Worm (Caenorhabditis elegans): ENCODE measurements around the gene tag-18.

The tag-18 gene

ce11 chrX:3742223-3742622 is 8.4 kb upstream of the tag-18 start, which contains the start of gene fkh-2:
Gene fkh-2, minus strand, starts transcription at chrX:3742323.
- TF ChIP-seq xbp-1 (tag; optimal IDR thresholded peaks at IDR 0.05), result no peak
- TF ChIP-seq irx-1 (tag; optimal IDR thresholded peaks at IDR 0.05), result no peak
- TF ChIP-seq lin-39 (tag; optimal IDR thresholded peaks at IDR 0.05), result no peak
- TF ChIP-seq hpl-2 (GFP tag; optimal IDR thresholded peaks at IDR 0.05), result no peak
- TF ChIP-seq dpl-1 (GFP tag; optimal IDR thresholded peaks at IDR 0.05), result no peak
- TF ChIP-seq jun-1 (tag; optimal IDR thresholded peaks at IDR 0.05), result no peak
- TF ChIP-seq ztf-4 (tag; optimal IDR thresholded peaks at IDR 0.05), result no peak
- no peak for TF ChIP-seq aly-2 (tag; optimal IDR thresholded peaks at IDR 0.05)
- TF ChIP-seq mep-1 (tag; optimal IDR thresholded peaks at IDR 0.05), result no peak
- TF ChIP-seq snu-23 (GFP tag; optimal IDR thresholded peaks at IDR 0.05), result no peak
- TF ChIP-seq tlp-1 (tag; optimal IDR thresholded peaks at IDR 0.05), result no peak
- TF ChIP-seq lin-35 (GFP tag; optimal IDR thresholded peaks at IDR 0.05), result no peak
- TF ChIP-seq ets-5 (GFP tag; IDR thresholded peaks at IDR 0.05), result no peak
- TF ChIP-seq C16A3.4 (tag; optimal IDR thresholded peaks at IDR 0.05), result no peak
- no peak for TF ChIP-seq C04F5.9 (tag; optimal IDR thresholded peaks at IDR 0.05)
- TF ChIP-seq mdl-1 (tag; optimal IDR thresholded peaks at IDR 0.05), result no peak

ce11 chrX:3738617-3739016 is 4.8 kb upstream of the tag-18 start:
- no peak for TF ChIP-seq efl-3 (GFP tag; optimal IDR thresholded peaks at IDR 0.05)
- no peak for TF ChIP-seq nhr-20 (tag; optimal IDR thresholded peaks at IDR 0.05)
- TF ChIP-seq ceh-8 (GFP tag; optimal IDR thresholded peaks at IDR 0.05), result no peak
- no peak for TF ChIP-seq mab-9 (GFP tag; IDR thresholded peaks at IDR 0.05)
- no peak for TF ChIP-seq aly-2 (tag; optimal IDR thresholded peaks at IDR 0.05)
- no peak for TF ChIP-seq irx-1 (tag; optimal IDR thresholded peaks at IDR 0.05)
- no peak for TF ChIP-seq mep-1 (tag; optimal IDR thresholded peaks at IDR 0.05)
- no peak for TF ChIP-seq sox-4 (tag; optimal IDR thresholded peaks at IDR 0.05)
- TF ChIP-seq nhr-90 (tag; optimal IDR thresholded peaks at IDR 0.05; ENCODE audit: poor library complexity), result no peak
- TF ChIP-seq lsy-2 (tag; optimal IDR thresholded peaks at IDR 0.05), result no peak
- no peak for TF ChIP-seq unc-98 (GFP tag; IDR thresholded peaks at IDR 0.05)
- no peak for TF ChIP-seq dpl-1 (GFP tag; optimal IDR thresholded peaks at IDR 0.05)
- TF ChIP-seq hlh-17 (GFP tag; optimal IDR thresholded peaks at IDR 0.05; ENCODE audit: borderline replicate concordance), result no peak
- no peak for TF ChIP-seq pax-3 (tag; optimal IDR thresholded peaks at IDR 0.05)

ce11 chrX:3733321-3733720 is 515 bp downstream of the tag-18 start:
- TF ChIP-seq sox-4 (tag; optimal IDR thresholded peaks at IDR 0.05), result no peak
- TF ChIP-seq mef-2 (tag; optimal IDR thresholded peaks at IDR 0.05), result no peak
- TF ChIP-seq ama-1 (optimal IDR thresholded peaks at IDR 0.05), result no peak
- TF ChIP-seq dsc-1 (tag; optimal IDR thresholded peaks at IDR 0.05), result peak; percentile 16
- peak; percentile 66 for TF ChIP-seq lin-14 (GFP tag; optimal IDR thresholded peaks at IDR 0.05)
- TF ChIP-seq lin-35 (GFP tag; optimal IDR thresholded peaks at IDR 0.05), result no peak
- peak; percentile 64 for TF ChIP-seq rnt-1 (tag; optimal IDR thresholded peaks at IDR 0.05)
- no peak for TF ChIP-seq tbx-2 (tag; optimal IDR thresholded peaks at IDR 0.05)
- no peak for TF ChIP-seq zip-4 (GFP tag; optimal IDR thresholded peaks at IDR 0.05)
- no peak for TF ChIP-seq vab-15 (tag; optimal IDR thresholded peaks at IDR 0.05)
- TF ChIP-seq unc-98 (GFP tag; IDR thresholded peaks at IDR 0.05), result no peak
- TF ChIP-seq nhr-47 (tag; optimal IDR thresholded peaks at IDR 0.05), result no peak
- TF ChIP-seq skn-1 (tag; optimal IDR thresholded peaks at IDR 0.05), result no peak
- no peak for TF ChIP-seq nhr-77 (tag; optimal IDR thresholded peaks at IDR 0.05)
- TF ChIP-seq nhr-71 (tag; optimal IDR thresholded peaks at IDR 0.05), result peak; percentile 30
- peak; percentile 25 for TF ChIP-seq pag-3 (tag; optimal IDR thresholded peaks at IDR 0.05; ENCODE audit: borderline replicate concordance, insufficient read depth)
- TF ChIP-seq nhr-20 (tag; optimal IDR thresholded peaks at IDR 0.05), result no peak
- peak; percentile 7; the same call in 1 of the 2 replicates for TF ChIP-seq nhr-19 (GFP tag; conservative IDR thresholded peaks at IDR 0.05)
- no peak for TF ChIP-seq lin-39 (tag; optimal IDR thresholded peaks at IDR 0.05)
- no peak for TF ChIP-seq isw-1 (GFP tag; IDR thresholded peaks at IDR 0.05)
- no peak for TF ChIP-seq ces-1 (GFP tag; optimal IDR thresholded peaks at IDR 0.05)
- TF ChIP-seq ceh-90 (tag; optimal IDR thresholded peaks at IDR 0.05), result no peak
- TF ChIP-seq lin-15B (tag; optimal IDR thresholded peaks at IDR 0.05), result no peak
- TF ChIP-seq ceh-8 (GFP tag; optimal IDR thresholded peaks at IDR 0.05), result no peak
- no peak for TF ChIP-seq efl-1 (optimal IDR thresholded peaks at IDR 0.05)
- peak in 1 of 2 experiments; percentile 4 for TF ChIP-seq efl-1 (GFP tag; optimal IDR thresholded peaks at IDR 0.05 in 1 of 2)
- TF ChIP-seq C34B4.2 (tag; optimal IDR thresholded peaks at IDR 0.05), result no peak
- no peak for TF ChIP-seq C16A3.4 (tag; optimal IDR thresholded peaks at IDR 0.05)
- no peak for TF ChIP-seq nhr-28 (tag; optimal IDR thresholded peaks at IDR 0.05)

Measured in whole organism, L1 larva.